Fruit fly (Drosophila melanogaster): Measurements from ENCODE around the gene CG4766.

The CG4766 gene

dm6 chrX:5973389-5974025, 27.1 kb downstream of the CG4766 start (continued):
- TF ChIP-seq zfh1 (GFP tag; IDR thresholded peaks at IDR 0.05) = peak; percentile 53; the same call in 2 of the 3 replicates
- no peak for TF ChIP-seq CG8290 (GFP tag; optimal IDR thresholded peaks at IDR 0.05)
- no peak for TF ChIP-seq CG8290 (tag; optimal IDR thresholded peaks at IDR 0.05)
- TF ChIP-seq CG11247 (GFP tag; IDR thresholded peaks at IDR 0.05) = no peak
- peak; percentile 71 for TF ChIP-seq CG4820 (GFP tag; optimal IDR thresholded peaks at IDR 0.05)
- peak; percentile 50; the same call in 1 of the 2 replicates for TF ChIP-seq ttk (GFP tag; IDR thresholded peaks at IDR 0.05)
- TF ChIP-seq Rfx (GFP tag; IDR thresholded peaks at IDR 0.05) = no peak; the same call in 1 of the 2 replicates
- TF ChIP-seq CG12299 (tag; optimal IDR thresholded peaks at IDR 0.05) = no peak
- TF ChIP-seq dmrt99B (tag; optimal IDR thresholded peaks at IDR 0.05) = peak; percentile 43
- TF ChIP-seq cad (GFP tag; optimal IDR thresholded peaks at IDR 0.05) = no peak
- TF ChIP-seq CG14667 (GFP tag; IDR thresholded peaks at IDR 0.05) = peak; percentile 45; the same call in 1 of the 2 replicates
- TF ChIP-seq gsb (GFP tag; IDR thresholded peaks at IDR 0.05) = no peak
- TF ChIP-seq Mes4 (GFP tag; optimal IDR thresholded peaks at IDR 0.05) = no peak
- no peak for TF ChIP-seq hb (GFP tag; IDR thresholded peaks at IDR 0.05; ENCODE audit: partially characterized antibody)
- TF ChIP-seq Asciz (GFP tag; optimal IDR thresholded peaks at IDR 0.05) = no peak
- no peak for TF ChIP-seq sima (GFP tag; optimal IDR thresholded peaks at IDR 0.05)
- TF ChIP-seq NC2α (GFP tag; optimal IDR thresholded peaks at IDR 0.05) = no peak
- TF ChIP-seq CG7357 (GFP tag; IDR thresholded peaks at IDR 0.05) = no peak; the same call in 2 of the 3 replicates
- TF ChIP-seq E2f1 (GFP tag; IDR thresholded peaks at IDR 0.05) = peak; percentile 21; the same call in 1 of the 2 replicates
- TF ChIP-seq D19B (GFP tag; optimal IDR thresholded peaks at IDR 0.05) = no peak
- TF ChIP-seq CG4404 (GFP tag; IDR thresholded peaks at IDR 0.05) = no peak
- no peak for TF ChIP-seq gcm (GFP tag; optimal IDR thresholded peaks at IDR 0.05)
- TF ChIP-seq sisA (GFP tag; IDR thresholded peaks at IDR 0.05) = peak; percentile 57; the same call in 1 of the 2 replicates
- TF ChIP-seq vfl (GFP tag; optimal IDR thresholded peaks at IDR 0.05) = no peak
- no peak for TF ChIP-seq exex (tag; optimal IDR thresholded peaks at IDR 0.05)
- no peak for TF ChIP-seq nmo (GFP tag; optimal IDR thresholded peaks at IDR 0.05)
- no peak for TF ChIP-seq CG6765 (GFP tag; optimal IDR thresholded peaks at IDR 0.05)
- TF ChIP-seq cas (GFP tag; IDR thresholded peaks at IDR 0.05) = no peak
- TF ChIP-seq CG17385 (GFP tag; optimal IDR thresholded peaks at IDR 0.05) = peak; percentile 1
- TF ChIP-seq CG6175 (GFP tag; IDR thresholded peaks at IDR 0.05) = no peak
- TF ChIP-seq Sox102F (GFP tag; optimal IDR thresholded peaks at IDR 0.05) = peak; percentile 60
- peak; percentile 0 for TF ChIP-seq CG2120 (GFP tag; optimal IDR thresholded peaks at IDR 0.05)
- no peak for TF ChIP-seq CG17186 (GFP tag; optimal IDR thresholded peaks at IDR 0.05)
- TF ChIP-seq CG12942 (GFP tag; optimal IDR thresholded peaks at IDR 0.05) = no peak
- no peak for TF ChIP-seq CG18476 (GFP tag; optimal IDR thresholded peaks at IDR 0.05)
- TF ChIP-seq ranshi (GFP tag; IDR thresholded peaks at IDR 0.05) = no peak
- no peak for TF ChIP-seq CG14050 (GFP tag; IDR thresholded peaks at IDR 0.05)
- TF ChIP-seq Nf-YA (GFP tag; IDR thresholded peaks at IDR 0.05) = no peak
- no peak for TF ChIP-seq CG7556 (GFP tag; optimal IDR thresholded peaks at IDR 0.05)
- TF ChIP-seq ewg (GFP tag; optimal IDR thresholded peaks at IDR 0.05) = no peak
- peak; percentile 4 for TF ChIP-seq CG15269 (tag; optimal IDR thresholded peaks at IDR 0.05)
- TF ChIP-seq CG1792 (GFP tag; optimal IDR thresholded peaks at IDR 0.05) = no peak
- TF ChIP-seq CG3163 (GFP tag; optimal IDR thresholded peaks at IDR 0.05) = no peak
- TF ChIP-seq CG9727 (GFP tag; optimal IDR thresholded peaks at IDR 0.05) = no peak
- no peak for TF ChIP-seq Dad (GFP tag; optimal IDR thresholded peaks at IDR 0.05)
- TF ChIP-seq BtbVII (GFP tag; optimal IDR thresholded peaks at IDR 0.05) = no peak
- peak; percentile 20 for TF ChIP-seq CG10267 (tag; optimal IDR thresholded peaks at IDR 0.05)
- no peak for TF ChIP-seq CG34422 (GFP tag; IDR thresholded peaks at IDR 0.05)
- TF ChIP-seq CG2889 (GFP tag; IDR thresholded peaks at IDR 0.05) = no peak
- no peak for TF ChIP-seq Dip2 (GFP tag; IDR thresholded peaks at IDR 0.05)
- TF ChIP-seq Aef1 (GFP tag; IDR thresholded peaks at IDR 0.05) = no peak
- no peak for TF ChIP-seq sr (GFP tag; IDR thresholded peaks at IDR 0.05)

Data from whole organism, embryonic.